Worm (Caenorhabditis elegans) whole organism, mixed stage, embryonic: Measurements from ENCODE around the gene T27E7.5.

Source experiments
- lin-13 ChIP-seq: fragments of 150-350 bp; optimal IDR thresholded peaks from 2 replicates; lab custom pipeline; 2014; ENCODE audit warnings: missing biosample characterization, missing genetic modification characterization
- lsy-2 ChIP-seq: fragments of 150-350 bp; optimal IDR thresholded peaks from 2 replicates; lab custom pipeline; 2014; ENCODE audit warnings: missing biosample characterization, missing genetic modification characterization
- nhr-12 ChIP-seq: fragments of 150-350 bp; optimal IDR thresholded peaks from 2 replicates; lab custom pipeline; 2014; ENCODE audit warnings: missing biosample characterization, missing genetic modification characterization
- nhr-28 ChIP-seq: fragments of 150-350 bp; optimal IDR thresholded peaks from 2 replicates; lab custom pipeline; 2014; ENCODE audit warnings: missing biosample characterization, missing genetic modification characterization
- pha-4 ChIP-seq: fragments of 150-350 bp; optimal IDR thresholded peaks from 2 replicates; lab custom pipeline; 2018; ENCODE audit warnings: missing biosample characterization, missing genetic modification reagents, missing genetic modification characterization
- snpc-4 ChIP-seq: fragments of 150-350 bp; optimal IDR thresholded peaks from 2 replicates; lab custom pipeline; 2014; ENCODE audit warnings: missing biosample characterization, missing genetic modification characterization
- unc-39 ChIP-seq: fragments of 150-350 bp; optimal IDR thresholded peaks from 2 replicates; lab custom pipeline; 2014; ENCODE audit warnings: missing biosample characterization, missing genetic modification characterization
- unc-62 ChIP-seq: fragments of 150-350 bp; optimal IDR thresholded peaks from 2 replicates; lab custom pipeline; 2014; ENCODE audit warnings: missing biosample characterization, missing genetic modification reagents, missing genetic modification characterization
- ztf-11 ChIP-seq: fragments of 150-350 bp; optimal IDR thresholded peaks from 2 replicates; lab custom pipeline; 2014; ENCODE audit warnings: missing biosample characterization, missing genetic modification characterization

DNA sequence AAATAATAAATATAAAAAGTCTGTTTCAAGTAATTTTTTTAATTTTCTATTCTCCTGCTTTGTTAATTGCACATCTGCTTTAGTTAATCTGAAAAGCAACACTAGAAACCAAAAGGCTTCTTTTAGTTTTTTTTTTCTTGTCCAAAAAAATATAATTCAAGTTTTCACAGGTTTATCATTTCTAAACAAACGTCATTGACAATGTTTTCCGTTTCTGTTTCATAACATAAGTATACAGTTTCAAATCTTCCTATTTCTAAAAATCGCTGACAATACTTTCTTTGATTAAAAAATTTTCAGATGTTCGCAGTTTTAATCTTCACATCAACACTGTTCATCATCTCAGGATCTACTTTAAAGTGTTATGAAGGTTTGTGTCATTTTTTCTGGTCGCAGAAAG, 28.1 kb downstream of the T27E7.5 start, which contains the start of gene Y57G11B.2:
- TF ChIP-seq nhr-12 (tag; lab: Kevin White, UChicago) (no peak), pha-4 (tag; lab: Kevin White, UChicago) (no peak), ztf-11 (tag; lab: Kevin White, UChicago) (no peak), unc-62 (GFP tag; lab: Kevin White, UChicago) (no peak), lin-13 (tag; lab: Kevin White, UChicago) (no peak), snpc-4 (no peak), lsy-2 (no peak), nhr-28 (tag; lab: Kevin White, UChicago) (no peak), unc-39 (tag; lab: Kevin White, UChicago) (no peak)
